Fruit fly (Drosophila melanogaster) S2 (cell line): Measurements from ENCODE around the gene wdn.

Experiments used
- CG8478 ChIP-seq: fragments of >200 bp; optimal IDR thresholded peaks from 2 replicates; lab custom pipeline; 2018
- CTCF ChIP-seq, 2 experiments: fragments of >200 bp; optimal IDR thresholded peaks; 2 replicates each; lab custom pipeline; 2018

The wdn gene

DNA sequence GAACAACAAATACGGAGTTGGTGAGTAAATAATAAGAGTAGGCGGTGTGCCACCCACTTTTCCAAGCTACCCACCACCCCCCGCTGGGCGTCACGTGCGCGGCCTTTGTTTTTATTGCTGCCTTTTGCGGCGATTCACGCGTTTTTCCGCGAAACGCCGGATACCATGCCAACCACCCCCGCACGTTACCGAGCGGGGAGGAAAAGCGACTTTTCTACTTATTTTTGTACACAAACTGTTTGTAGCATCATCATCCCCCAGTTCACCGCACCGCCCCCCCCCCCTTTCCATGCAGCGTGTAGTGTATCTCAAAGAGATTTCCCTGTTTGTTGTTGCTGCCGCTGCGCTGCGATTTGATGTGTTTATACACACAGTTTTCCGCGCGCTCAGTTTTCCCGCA lies 34.8 kb upstream of the wdn start:
- TF ChIP-seq CG8478 (no peak), CTCF (optimal IDR thresholded peaks at IDR 0.05; lab: Kevin White, UChicago) (no peak)

DNA sequence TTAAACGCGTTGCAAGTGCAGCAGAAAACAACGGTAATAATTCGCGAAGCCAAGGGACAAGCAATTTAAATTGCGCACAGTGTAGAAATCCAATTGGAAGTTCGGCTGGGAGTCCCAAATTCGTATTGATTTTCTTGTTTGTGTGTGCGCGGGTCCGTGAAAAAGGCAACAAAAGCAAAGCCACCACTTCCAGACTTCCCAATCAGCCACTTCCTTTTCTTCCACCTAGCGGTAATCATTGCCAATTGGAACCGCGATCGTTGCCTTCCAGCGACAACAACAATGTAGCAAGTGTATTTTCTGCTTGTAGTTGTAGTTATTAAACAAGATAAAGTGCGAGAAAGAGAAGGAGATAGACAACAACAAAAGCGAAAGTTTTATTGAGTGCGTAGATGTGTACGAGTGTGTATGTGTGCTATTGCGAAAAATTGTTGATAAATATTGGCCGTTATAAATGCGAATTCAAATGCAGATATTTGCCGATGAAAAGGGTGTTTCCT lies 34.3 kb upstream of the wdn start:
- TF ChIP-seq CG8478 (no peak), CTCF (optimal IDR thresholded peaks at IDR 0.05; lab: Kevin White, UChicago) (no peak)

DNA sequence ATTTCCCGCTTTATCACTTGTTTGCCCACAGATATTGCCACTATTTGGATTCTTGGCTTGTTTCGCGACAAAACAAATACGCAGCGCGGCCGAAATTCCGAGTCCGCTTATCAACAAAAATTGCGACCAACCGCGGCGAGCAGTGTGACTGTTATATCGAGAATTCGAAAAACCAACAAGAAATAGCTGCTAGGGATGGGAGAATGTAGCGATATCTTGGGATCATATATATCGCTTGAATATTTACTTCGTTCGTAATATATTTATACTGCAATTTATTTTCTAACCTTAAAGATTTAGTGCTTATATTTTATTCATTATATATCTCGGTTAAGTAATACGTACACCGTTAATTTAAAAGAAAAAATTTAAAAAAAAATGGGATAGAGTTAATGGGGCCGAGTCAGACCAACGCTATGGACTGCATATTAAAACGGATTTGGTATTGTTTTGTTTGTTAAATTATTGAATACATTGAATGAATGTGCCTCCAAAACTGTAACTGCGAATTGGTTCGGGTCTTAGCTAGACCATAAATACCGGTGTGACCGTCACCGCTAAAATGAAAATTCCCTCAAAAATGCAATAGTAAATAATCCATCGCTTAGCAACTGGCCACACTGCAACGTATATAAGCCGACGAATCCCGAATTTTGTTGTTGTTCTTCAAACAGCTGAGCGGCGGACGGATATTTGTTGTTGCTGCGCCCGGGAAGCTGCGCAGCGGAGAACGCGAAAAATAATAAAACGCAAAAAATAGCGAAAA lies 33.7 kb upstream of the wdn start, which contains the start of the genes Apc and spg:
Gene Apc (minus strand): TSS at position 138 of the 766 bp plus-strand sequence.
Gene spg (plus strand): TSS at position 660 of the 766 bp plus-strand sequence.
- peak; percentile 59 to 63 for TF ChIP-seq CTCF (optimal IDR thresholded peaks at IDR 0.05; lab: Kevin White, UChicago)
- no peak for TF ChIP-seq CG8478

DNA sequence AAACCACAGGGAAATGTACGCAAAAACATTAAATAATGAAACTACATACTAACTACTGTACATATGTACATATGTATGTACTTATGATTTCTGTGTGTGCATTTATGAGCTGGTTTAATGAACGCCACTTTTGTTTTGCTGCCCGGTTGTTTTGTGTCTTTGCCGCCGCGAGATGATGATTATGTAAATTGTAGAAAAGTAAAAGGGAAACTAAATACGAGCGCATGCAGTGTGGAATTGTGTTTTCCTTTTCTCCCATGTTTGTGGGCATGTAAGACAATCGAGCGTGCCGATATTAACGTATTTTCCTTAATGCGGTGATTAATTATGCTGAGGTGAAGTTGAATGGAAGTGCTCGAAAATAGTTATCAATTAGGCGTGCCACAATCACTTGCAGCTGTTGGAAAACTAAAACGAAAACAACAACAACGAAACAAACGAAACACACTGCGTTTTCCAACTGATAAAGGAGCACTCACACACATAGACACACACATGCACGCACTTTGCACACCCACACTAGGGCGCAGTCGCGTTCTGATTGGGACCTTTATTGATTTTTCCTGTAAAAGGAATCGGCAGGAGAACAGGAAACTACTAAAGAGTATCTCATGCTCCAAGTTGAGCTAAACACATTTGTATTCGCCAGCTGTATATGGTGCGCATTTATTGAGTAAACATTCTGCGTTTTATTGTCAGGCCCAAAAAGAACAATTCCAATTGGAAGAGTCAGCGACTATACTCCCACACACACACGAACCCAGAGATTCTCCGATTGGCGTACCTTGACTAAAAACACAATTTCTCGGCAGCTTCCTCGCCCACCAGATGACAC lies 32.9 kb upstream of the wdn start:
- no peak for TF ChIP-seq CTCF (optimal IDR thresholded peaks at IDR 0.05; lab: Kevin White, UChicago)

DNA sequence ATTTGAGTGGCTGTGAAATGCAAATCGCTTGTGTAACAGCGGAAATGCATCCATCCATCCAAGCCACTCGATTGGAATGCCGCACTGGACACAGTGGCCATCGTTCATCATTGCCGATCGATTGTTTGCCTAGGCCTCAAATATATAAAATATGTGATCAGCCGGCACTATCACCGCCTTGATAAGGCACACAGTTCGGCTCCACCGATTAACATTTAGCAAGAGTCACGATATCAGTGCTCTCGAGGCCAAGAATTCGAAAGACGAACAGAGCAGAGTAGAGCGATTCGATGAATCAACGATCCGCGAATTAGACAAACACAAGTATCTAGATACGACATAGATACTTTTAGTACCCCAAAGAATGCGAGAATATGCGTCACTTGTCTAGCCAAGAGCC lies 31.3 kb upstream of the wdn start:
- no peak for TF ChIP-seq CTCF (optimal IDR thresholded peaks at IDR 0.05; lab: Kevin White, UChicago)
- no peak for TF ChIP-seq CG8478

DNA sequence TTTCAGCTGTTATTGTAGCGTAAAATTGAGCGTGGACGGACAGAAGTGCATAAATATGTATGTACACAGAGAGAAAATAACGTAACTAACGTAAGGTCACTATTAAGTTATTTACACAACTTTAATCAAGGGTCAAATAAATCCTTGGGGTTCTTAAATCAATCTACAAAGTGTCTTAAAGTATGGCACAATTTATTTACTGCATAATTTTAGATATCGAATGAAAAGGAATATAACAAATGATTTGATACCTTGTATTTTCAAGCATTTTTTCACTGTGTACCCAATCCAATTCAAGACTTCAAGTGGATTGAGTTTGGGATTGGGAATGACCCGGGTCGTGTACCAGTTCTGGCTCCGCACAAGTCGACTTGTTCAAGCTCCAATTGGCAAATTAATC lies 30.8 kb upstream of the wdn start:
- no peak for TF ChIP-seq CTCF (optimal IDR thresholded peaks at IDR 0.05; lab: Kevin White, UChicago)
- no peak for TF ChIP-seq CG8478

DNA sequence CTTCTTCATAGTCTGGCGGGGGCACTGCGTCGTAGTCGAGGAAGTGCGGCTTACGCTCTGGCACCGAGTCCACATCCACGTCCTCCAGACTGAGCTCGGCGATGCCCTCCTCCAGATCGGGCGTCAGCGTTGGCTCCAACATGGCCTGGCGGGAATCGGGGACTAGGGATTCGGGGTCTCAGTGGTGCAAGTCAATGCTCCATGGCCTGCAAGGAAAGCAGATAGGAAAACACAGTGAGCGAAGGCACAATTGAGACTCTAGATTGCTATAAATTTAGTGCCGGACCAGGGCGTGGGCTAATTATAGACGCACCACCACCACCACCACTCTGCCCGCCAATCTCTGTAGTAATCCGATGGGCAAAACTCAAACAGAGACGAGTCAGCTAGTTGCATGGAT lies 29.5 kb upstream of the wdn start:
- no peak for TF ChIP-seq CTCF (optimal IDR thresholded peaks at IDR 0.05; lab: Kevin White, UChicago)

DNA sequence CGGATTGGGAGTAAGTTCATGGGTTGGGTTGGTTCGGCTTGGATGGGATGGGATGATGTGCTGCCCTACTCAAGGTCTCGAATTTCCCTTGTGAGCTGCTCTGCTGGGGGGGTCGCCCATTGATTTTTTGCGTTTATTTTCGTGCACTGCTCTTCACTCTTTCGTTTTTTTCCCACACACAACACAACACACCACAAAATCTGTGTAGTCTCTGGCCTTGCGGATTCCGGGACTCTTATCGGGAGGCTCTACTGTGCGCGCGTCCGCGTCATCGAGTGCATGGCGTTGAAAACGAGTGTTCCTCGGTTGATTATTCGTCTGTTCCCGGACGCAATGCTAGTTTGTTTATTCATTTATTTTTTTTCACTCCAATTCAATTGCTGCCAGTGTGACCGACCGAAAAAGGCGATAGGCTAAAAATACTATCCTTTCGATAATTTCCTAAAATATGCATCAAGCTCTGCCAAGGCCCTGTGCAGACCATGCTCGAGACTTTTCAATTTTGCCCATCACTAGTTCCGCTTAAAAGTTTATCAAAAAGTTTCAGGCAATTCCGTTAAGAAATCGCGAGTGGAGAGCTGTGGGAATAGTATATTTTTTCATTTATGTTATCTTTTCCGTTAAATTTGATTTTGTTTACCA lies 20.6 kb upstream of the wdn start, which contains the start of gene WASp:
Gene WASp (minus strand): TSS at position 399 of the 642 bp plus-strand sequence.
- TF ChIP-seq CTCF (optimal IDR thresholded peaks at IDR 0.05; lab: Kevin White, UChicago) (peak in 1 of 2 experiments; percentile 24), CG8478 (no peak)

DNA sequence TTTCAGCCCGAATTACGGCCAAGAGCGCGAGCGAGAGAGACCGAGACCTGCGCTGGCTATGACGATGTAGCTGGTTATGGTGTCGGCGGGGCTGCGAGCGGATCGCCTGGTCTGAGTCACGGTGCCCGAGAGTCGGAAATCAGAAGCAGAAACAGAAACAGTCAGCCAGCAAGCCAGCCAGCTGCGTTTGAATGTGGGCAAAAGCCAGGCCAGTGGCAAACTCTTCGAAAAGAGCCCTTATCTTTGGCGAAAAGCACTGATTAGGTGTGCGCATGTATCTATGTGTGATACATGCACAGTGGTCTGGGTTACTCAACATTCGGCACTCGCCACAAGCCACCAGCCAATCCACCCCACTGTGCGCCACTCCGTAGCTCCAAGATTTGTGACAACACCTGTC lies 20.0 kb upstream of the wdn start:
- TF ChIP-seq CG8478 (no peak), CTCF (optimal IDR thresholded peaks at IDR 0.05; lab: Kevin White, UChicago) (no peak)

DNA sequence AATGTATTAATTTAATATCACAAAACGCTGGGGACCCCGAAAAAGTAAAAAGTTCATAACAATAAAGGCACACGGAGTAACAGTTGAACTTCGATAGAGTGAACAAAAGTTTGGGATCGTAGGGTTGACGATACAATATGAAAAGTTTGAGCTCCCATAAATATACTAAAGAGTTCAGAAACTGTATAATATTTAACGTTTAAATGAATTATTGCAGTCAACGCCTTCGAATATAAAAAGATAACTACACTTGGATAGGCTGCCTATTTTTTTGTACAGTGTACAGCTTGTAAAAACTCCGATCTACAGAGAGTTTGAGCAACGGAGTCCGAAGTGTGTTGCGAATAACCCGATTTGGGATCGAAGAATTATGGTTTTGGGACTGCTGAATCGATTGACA lies 19.6 kb upstream of the wdn start:
- TF ChIP-seq CG8478 (no peak), CTCF (optimal IDR thresholded peaks at IDR 0.05; lab: Kevin White, UChicago) (no peak)

DNA sequence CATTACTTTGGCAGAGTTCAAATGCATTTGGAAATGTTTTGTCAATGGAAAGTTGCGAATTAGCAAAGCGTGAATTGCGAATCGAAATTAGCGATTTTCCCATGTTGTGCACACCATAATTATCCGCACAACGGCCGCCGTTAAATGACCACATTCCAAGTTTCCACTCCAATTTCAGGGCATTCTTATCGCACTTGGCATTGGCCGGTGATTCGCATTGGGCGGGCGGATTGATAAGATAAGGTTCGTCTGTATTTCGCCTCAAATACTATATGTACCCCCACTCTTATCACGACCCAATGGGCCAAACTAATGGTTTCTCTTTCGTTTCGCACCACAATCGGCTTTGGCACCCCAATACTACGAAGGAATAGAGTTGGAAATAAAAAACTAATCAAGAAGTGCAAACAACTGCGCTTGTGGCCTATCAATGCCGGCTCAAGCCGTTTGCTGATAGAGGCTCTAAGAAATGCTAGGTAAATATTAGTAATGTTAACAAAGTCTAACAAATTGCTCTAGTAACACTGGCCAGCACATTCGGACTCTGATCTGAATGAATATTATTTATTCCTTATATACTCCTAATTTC lies 18.3 kb upstream of the wdn start:
- TF ChIP-seq CG8478 (no peak), CTCF (optimal IDR thresholded peaks at IDR 0.05; lab: Kevin White, UChicago) (no peak)

DNA sequence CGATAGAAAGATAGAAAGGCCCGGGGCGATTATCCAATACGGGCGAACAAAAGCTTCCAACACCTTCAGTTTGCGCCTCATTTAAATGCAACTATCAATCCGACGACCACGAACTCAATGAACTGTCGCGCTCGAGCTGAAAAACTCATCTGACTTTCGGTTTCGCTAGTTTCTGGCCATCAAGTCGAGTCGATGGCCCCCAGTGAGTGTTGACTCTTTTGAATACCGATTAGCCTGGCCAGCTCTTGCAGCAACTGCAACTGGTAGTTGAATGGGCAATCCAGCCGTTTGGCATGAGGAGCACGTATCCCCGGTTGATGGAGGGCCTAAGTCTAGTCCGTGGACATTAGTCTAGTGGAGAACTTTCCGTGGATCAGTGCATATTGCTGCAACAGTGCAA lies 16.1 kb upstream of the wdn start:
- TF ChIP-seq CTCF (optimal IDR thresholded peaks at IDR 0.05; lab: Kevin White, UChicago) (no peak), CG8478 (no peak)

DNA sequence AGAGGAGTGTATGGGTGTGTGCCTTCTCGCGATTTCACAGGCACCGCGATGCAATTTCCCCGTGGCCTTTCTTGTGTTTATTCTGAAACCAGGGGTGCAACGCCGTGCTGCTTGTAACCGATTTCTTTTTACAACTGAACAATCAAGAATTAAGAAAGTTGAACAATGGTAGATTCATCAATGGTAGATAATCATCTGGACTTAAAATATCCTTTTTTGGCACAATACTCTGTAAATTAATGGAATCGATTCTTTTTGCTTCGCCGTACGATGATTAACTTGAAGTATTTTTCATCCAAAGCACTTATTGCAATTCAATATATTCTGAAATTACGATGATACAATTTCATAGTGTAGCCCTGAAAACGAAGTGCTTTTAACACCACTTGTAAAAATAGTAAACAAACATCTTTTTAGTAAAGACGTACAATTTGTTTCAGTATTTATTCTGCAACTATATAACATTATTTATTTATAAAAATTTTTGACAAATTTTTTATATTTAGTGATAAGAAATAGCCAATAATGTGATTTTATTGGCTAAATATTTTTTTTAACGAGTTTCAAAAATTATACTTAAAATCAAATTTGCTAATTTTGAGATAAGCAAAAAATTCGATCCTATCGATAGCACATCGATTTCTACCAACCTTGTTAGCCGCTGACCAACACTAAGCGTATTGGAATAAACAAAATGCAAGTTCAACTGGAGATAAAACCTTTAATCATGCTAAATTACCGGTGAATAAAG lies 8.6 kb upstream of the wdn start, which contains the start of the genes CG1523 and CG1647:
Gene CG1523 (minus strand): TSS at position 114 of the 751 bp plus-strand sequence.
Gene CG1647 (plus strand): TSS at position 667 of the 751 bp plus-strand sequence.
- TF ChIP-seq CG8478 (no peak), CTCF (optimal IDR thresholded peaks at IDR 0.05; lab: Kevin White, UChicago) (no peak)
